Worm (Caenorhabditis elegans): Measurements from ENCODE around the gene nlp-80.

The nlp-80 gene

DNA sequence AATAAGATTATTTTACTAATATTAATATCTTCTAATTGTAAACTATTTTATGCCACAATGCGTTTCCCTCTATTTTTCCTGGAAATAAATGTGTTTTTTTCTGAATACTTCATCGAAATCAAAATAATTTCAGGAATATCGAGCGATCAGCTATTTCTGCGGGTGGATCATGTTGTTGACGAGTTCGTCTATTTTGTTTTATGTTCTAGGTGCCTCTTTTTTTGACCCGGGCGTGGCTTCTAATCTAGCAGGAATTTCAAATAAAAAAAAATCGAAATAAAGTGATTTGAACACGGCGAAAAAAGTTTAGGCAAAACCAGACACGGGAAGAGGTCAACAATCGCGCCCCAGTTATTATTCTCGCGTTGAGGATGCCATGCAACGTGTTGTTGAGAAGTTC, 13.5 kb downstream of the nlp-80 start, which contains the start of gene T04C12.33:
TSS of gene T04C12.33 (plus strand) at position 301 of the 400 bp plus-strand sequence.
- no peak for TF ChIP-seq snpc-4 (tag; optimal IDR thresholded peaks at IDR 0.05)
- peak; percentile 16 for TF ChIP-seq nhr-23 (tag; optimal IDR thresholded peaks at IDR 0.05)

DNA sequence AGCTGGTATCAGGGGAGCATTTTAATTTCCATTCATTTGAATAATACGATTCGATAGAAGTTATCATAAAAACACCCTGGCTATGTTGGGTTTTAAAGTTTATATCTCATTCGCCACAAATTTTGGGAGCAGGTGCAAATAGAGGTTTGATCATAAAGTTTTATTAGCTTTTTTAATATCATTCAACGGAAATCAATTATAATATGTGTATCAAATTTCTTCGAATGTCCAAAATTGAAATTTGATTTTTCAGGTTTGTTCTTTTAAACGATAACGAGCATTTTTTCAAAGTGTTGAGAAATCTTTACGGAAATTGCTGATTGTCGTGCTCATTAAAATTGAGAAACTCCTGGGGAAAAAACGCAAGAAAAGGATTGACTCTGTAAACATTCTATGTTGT, 16.7 kb downstream of the nlp-80 start, which contains the start of gene srh-74:
TSS of gene srh-74 (minus strand) at position 101 of the 400 bp plus-strand sequence.
- TF ChIP-seq sea-2 (GFP tag; optimal IDR thresholded peaks at IDR 0.05): no peak
- no peak for TF ChIP-seq mdl-1 (tag; optimal IDR thresholded peaks at IDR 0.05)
- TF ChIP-seq lsy-12 (tag; optimal IDR thresholded peaks at IDR 0.05): no peak
- no peak for TF ChIP-seq unc-62 (GFP tag; optimal IDR thresholded peaks at IDR 0.05)
- no peak for TF ChIP-seq nhr-28 (tag; optimal IDR thresholded peaks at IDR 0.05)
- no peak for TF ChIP-seq fkh-2 (tag; optimal IDR thresholded peaks at IDR 0.05)
- no peak for TF ChIP-seq snpc-4 (tag; optimal IDR thresholded peaks at IDR 0.05)
- no peak for TF ChIP-seq aly-2 (tag; optimal IDR thresholded peaks at IDR 0.05)
- TF ChIP-seq elt-3 (tag; optimal IDR thresholded peaks at IDR 0.05): no peak
- TF ChIP-seq egl-27 (tag; optimal IDR thresholded peaks at IDR 0.05): no peak
- no peak for TF ChIP-seq fos-1 (tag; optimal IDR thresholded peaks at IDR 0.05)
- no peak for TF ChIP-seq fkh-10 (GFP tag; optimal IDR thresholded peaks at IDR 0.05)
- TF ChIP-seq nhr-76 (tag; optimal IDR thresholded peaks at IDR 0.05): no peak
- no peak for TF ChIP-seq nhr-23 (tag; optimal IDR thresholded peaks at IDR 0.05)
- TF ChIP-seq ztf-11 (tag; optimal IDR thresholded peaks at IDR 0.05): no peak
- TF ChIP-seq ceh-9 (tag; optimal IDR thresholded peaks at IDR 0.05): no peak
- no peak for TF ChIP-seq daf-12 (tag; optimal IDR thresholded peaks at IDR 0.05)
- TF ChIP-seq nhr-12 (tag; optimal IDR thresholded peaks at IDR 0.05): no peak
- TF ChIP-seq pha-4 (tag; optimal IDR thresholded peaks at IDR 0.05): no peak
- no peak for TF ChIP-seq nhr-11 (tag; optimal IDR thresholded peaks at IDR 0.05)

DNA sequence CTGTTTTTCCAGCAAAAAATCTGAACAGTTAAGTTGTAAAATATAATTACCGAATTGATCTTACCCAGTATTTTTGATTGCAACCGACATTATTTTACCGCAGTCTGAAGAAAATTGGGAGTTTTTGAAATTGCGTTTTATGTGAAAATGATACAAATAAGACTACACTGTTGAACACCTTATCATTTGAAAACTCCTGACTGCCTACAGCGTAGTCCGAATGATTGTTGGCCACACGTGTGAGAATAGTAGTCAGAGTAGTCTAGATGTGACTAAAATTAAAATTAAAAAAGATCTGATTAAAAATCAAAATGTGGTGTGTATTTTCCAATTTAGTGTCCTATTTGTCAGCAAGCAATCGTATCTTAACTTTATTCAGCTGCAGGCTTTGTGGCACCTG, 18.7 kb downstream of the nlp-80 start, which contains the start of gene dhs-18:
TSS of gene dhs-18 (minus strand) at position 104 of the 400 bp plus-strand sequence.
- TF ChIP-seq nhr-43 (tag; optimal IDR thresholded peaks at IDR 0.05; ENCODE audit: poor library complexity, severe bottlenecking): no peak
- no peak for TF ChIP-seq ztf-4 (tag; optimal IDR thresholded peaks at IDR 0.05)
- no peak for TF ChIP-seq zag-1 (tag; optimal IDR thresholded peaks at IDR 0.05)
- no peak for TF ChIP-seq ceh-16 (tag; optimal IDR thresholded peaks at IDR 0.05)
- TF ChIP-seq nhr-28 (tag; optimal IDR thresholded peaks at IDR 0.05): no peak
- no peak for TF ChIP-seq lin-15B (tag; optimal IDR thresholded peaks at IDR 0.05)
- peak; percentile 72 for TF ChIP-seq elt-2 (tag; optimal IDR thresholded peaks at IDR 0.05)
- TF ChIP-seq pqm-1 (tag; optimal IDR thresholded peaks at IDR 0.05): peak; percentile 83

DNA sequence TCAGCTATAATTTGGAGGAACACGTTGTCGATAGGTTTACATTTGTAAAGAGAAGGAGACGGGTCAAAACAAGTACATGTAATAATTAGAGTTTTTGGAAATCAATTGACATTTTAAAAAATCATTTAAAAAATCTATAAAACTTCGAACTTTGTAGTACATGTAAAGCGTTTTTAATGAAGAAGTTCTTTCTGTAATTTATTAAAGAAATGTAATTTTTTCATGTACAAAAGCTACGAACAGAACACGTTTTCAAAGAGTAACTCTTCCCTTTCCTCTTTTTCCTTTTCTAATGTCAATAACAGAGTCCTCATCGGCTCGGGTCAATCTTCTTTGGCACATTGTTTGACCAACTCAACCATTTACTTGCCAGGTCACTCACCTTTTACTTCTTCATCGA, 21.6 kb downstream of the nlp-80 start, which contains the start of gene C45B11.6:
TSS of gene C45B11.6 (plus strand) at position 301 of the 400 bp plus-strand sequence.
- TF ChIP-seq pha-4 (tag; optimal IDR thresholded peaks at IDR 0.05) (peak; percentile 68), nhr-237 (tag; optimal IDR thresholded peaks at IDR 0.05) (no peak)

DNA sequence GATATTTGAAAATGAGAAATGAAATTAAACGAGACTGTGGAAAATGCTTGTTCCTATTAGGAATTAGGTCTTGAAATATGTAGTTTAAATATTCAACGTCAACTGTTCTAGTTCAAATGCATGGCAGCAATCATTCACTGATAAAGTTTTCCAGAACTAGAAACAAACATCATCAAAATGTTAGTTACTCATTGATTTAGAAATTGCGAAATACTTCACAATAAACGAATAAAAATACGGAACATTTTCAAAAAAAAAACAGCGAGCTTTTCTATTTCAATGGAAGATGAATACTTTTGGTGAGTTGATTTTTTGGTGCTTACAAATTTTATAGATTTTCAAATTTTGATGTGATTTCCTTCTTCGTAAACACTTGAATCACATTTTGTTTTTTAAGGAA, 22.9 kb downstream of the nlp-80 start, which contains the start of gene C45B11.2:
TSS of gene C45B11.2 (plus strand) at position 173 of the 400 bp plus-strand sequence.
- TF ChIP-seq nhr-28 (tag; optimal IDR thresholded peaks at IDR 0.05) (no peak), elt-2 (tag; optimal IDR thresholded peaks at IDR 0.05) (no peak), pqm-1 (tag; optimal IDR thresholded peaks at IDR 0.05) (no peak), ztf-11 (tag; optimal IDR thresholded peaks at IDR 0.05) (no peak), nhr-25 (tag; optimal IDR thresholded peaks at IDR 0.05) (no peak), R02D3.7 (tag; optimal IDR thresholded peaks at IDR 0.05) (no peak), mml-1 (tag; optimal IDR thresholded peaks at IDR 0.05) (no peak), pha-4 (tag; optimal IDR thresholded peaks at IDR 0.05) (no peak), hmg-11 (tag; optimal IDR thresholded peaks at IDR 0.05) (no peak), ZK546.5 (tag; optimal IDR thresholded peaks at IDR 0.05) (no peak)

DNA sequence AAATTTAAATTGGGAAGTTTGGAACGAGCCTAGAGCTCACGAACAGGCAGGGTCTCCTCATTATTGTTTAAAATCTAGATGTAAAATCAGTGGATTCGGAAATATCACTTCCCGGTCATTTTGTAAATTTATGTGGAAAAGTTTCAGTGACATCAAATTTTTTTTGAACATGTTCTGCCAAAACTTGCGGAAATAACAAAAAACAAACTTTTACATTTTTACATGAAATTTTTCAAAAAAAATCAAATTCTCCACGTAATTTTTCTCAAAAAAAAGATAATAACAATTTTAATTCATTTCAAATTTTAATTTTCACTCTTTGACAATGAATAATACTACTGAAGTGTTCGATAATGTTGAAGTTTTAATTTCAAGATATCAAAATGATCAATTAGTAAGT, 23.9 kb downstream of the nlp-80 start, which contains the start of gene C45B11.5:
TSS of gene C45B11.5 (plus strand) at position 301 of the 400 bp plus-strand sequence.
- TF ChIP-seq fkh-10 (GFP tag; optimal IDR thresholded peaks at IDR 0.05): no peak
- TF ChIP-seq lin-39 (tag; optimal IDR thresholded peaks at IDR 0.05): no peak
- TF ChIP-seq fkh-2 (tag; optimal IDR thresholded peaks at IDR 0.05): no peak
- no peak for TF ChIP-seq mdl-1 (tag; optimal IDR thresholded peaks at IDR 0.05)
- no peak for TF ChIP-seq fos-1 (tag; optimal IDR thresholded peaks at IDR 0.05)
- TF ChIP-seq ama-1 (optimal IDR thresholded peaks at IDR 0.05): no peak
- no peak for TF ChIP-seq unc-39 (tag; optimal IDR thresholded peaks at IDR 0.05)
- no peak for TF ChIP-seq ztf-4 (tag; optimal IDR thresholded peaks at IDR 0.05)
- TF ChIP-seq pha-4 (tag; optimal IDR thresholded peaks at IDR 0.05): no peak
- no peak for TF ChIP-seq skn-1 (tag; optimal IDR thresholded peaks at IDR 0.05)
- TF ChIP-seq nhr-76 (tag; optimal IDR thresholded peaks at IDR 0.05): no peak

Data from whole organism, L3 larva.